Fruit fly (Drosophila melanogaster): ENCODE results near the gene RpS27.
A peak's percentile ranks its signal among the peaks of the same experiment; 100 is the strongest.

The RpS27 gene

DNA sequence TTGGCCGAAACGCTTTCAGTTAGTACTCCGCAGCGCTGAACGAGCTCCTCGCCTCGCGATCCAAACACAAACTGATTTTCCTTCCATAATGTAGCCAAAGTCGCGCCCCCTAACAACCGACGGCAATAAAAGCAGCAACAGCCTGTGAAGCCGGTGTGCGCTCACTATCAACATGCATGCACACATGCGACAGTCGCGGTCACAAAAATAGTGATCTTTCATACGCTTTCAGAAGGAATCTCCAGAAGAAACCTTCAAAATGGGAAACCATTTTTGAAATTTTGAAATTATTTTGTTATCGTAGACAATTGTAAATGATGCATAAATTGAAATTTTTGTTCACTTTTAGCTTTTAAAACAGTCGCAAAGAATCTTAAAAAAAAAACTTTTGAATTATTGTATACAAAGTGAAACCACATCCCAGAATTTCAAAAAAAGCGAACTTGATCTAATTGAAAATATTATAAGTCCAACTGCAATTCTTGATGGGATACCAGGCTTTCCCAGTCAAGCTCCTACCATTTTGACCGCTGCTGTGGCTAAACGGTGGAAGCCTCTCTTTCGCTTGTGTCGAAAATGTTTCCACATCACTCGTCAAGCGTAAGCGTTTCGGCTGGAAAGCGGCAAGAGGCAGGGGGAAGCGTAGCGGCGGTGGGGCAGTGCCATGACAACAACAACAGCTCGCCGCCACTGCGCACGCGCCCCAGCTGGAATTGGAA, 14.9 kb downstream of the RpS27 start, which contains the start of gene Cad96Cb (continued):
- peak; percentile 9 for TF ChIP-seq YL-1 (GFP tag; optimal IDR thresholded peaks at IDR 0.05)
- 0 out of 2 replicates have a peak, but pooled peaks have one; percentile 10 for TF ChIP-seq chm (GFP tag; IDR thresholded peaks at IDR 0.05)
- peak; percentile 48 for TF ChIP-seq scrt (GFP tag; optimal IDR thresholded peaks at IDR 0.05)
- peak; percentile 38; the same call in 1 of the 2 replicates for TF ChIP-seq ranshi (GFP tag; IDR thresholded peaks at IDR 0.05)
- TF ChIP-seq Oli (tag; optimal IDR thresholded peaks at IDR 0.05), result peak; percentile 90
- no peak for TF ChIP-seq sc (optimal IDR thresholded peaks at IDR 0.05)
- TF ChIP-seq sc (GFP tag; optimal IDR thresholded peaks at IDR 0.05), result peak; percentile 87
- TF ChIP-seq Neu2 (GFP tag; optimal IDR thresholded peaks at IDR 0.05; ENCODE audit: borderline replicate concordance), result no peak
- no peak for TF ChIP-seq CG4730 (GFP tag; IDR thresholded peaks at IDR 0.05)
- TF ChIP-seq CG17359 (tag; optimal IDR thresholded peaks at IDR 0.05), result peak; percentile 83
- TF ChIP-seq kni (GFP tag; optimal IDR thresholded peaks at IDR 0.05), result peak; percentile 53
- TF ChIP-seq ci (GFP tag; IDR thresholded peaks at IDR 0.05), result peak; percentile 63; the same call in 2 of the 3 replicates
- TF ChIP-seq D19B (GFP tag; optimal IDR thresholded peaks at IDR 0.05), result peak; percentile 31
- peak; percentile 41 for TF ChIP-seq ssp (GFP tag; IDR thresholded peaks at IDR 0.05)
- peak in 1 of 3 experiments; percentile 94 for TF ChIP-seq lola (GFP tag; optimal IDR thresholded peaks at IDR 0.05)
- peak; percentile 63 for TF ChIP-seq CG6765 (GFP tag; optimal IDR thresholded peaks at IDR 0.05)
- peak; percentile 85 for TF ChIP-seq CG8388 (GFP tag; optimal IDR thresholded peaks at IDR 0.05)
- TF ChIP-seq tap (tag; optimal IDR thresholded peaks at IDR 0.05), result no peak
- peak; percentile 90 for TF ChIP-seq CG6254 (GFP tag; optimal IDR thresholded peaks at IDR 0.05)
- TF ChIP-seq pb (GFP tag; optimal IDR thresholded peaks at IDR 0.05), result peak; percentile 78
- peak; percentile 0 for TF ChIP-seq zfh2 (GFP tag; optimal IDR thresholded peaks at IDR 0.05)
- no peak for TF ChIP-seq nau (GFP tag; optimal IDR thresholded peaks at IDR 0.05)
- TF ChIP-seq ATbp (GFP tag; optimal IDR thresholded peaks at IDR 0.05), result peak; percentile 86
- TF ChIP-seq CG14965 (GFP tag; optimal IDR thresholded peaks at IDR 0.05; ENCODE audit: borderline replicate concordance), result peak; percentile 40
- TF ChIP-seq lov (optimal IDR thresholded peaks at IDR 0.05), result no peak
- TF ChIP-seq lov (GFP tag; IDR thresholded peaks at IDR 0.05), result no peak
- TF ChIP-seq hb (GFP tag; IDR thresholded peaks at IDR 0.05; ENCODE audit: partially characterized antibody), result no peak
- peak; percentile 28 for TF ChIP-seq CG3838 (GFP tag; optimal IDR thresholded peaks at IDR 0.05)
- peak; percentile 83 for TF ChIP-seq Chrac-16 (GFP tag; optimal IDR thresholded peaks at IDR 0.05)
- no peak for TF ChIP-seq CG16779 (GFP tag; IDR thresholded peaks at IDR 0.05)
- peak; percentile 78; the same call in 1 of the 2 replicates for TF ChIP-seq Drgx (GFP tag; IDR thresholded peaks at IDR 0.05)
- TF ChIP-seq Ada2b (GFP tag; IDR thresholded peaks at IDR 0.05), result no peak
- peak; percentile 35 for TF ChIP-seq wek (GFP tag; optimal IDR thresholded peaks at IDR 0.05)
- no peak for TF ChIP-seq CG11560 (tag; IDR thresholded peaks at IDR 0.05)
- no peak for TF ChIP-seq BEAF-32 (GFP tag; optimal IDR thresholded peaks at IDR 0.05)
- TF ChIP-seq CG18764 (GFP tag; optimal IDR thresholded peaks at IDR 0.05), result peak; percentile 76
- 0 out of 2 replicates have a peak, but pooled peaks have one; percentile 46 for TF ChIP-seq esg (GFP tag; conservative IDR thresholded peaks at IDR 0.05)
- no peak for TF ChIP-seq prd (optimal IDR thresholded peaks at IDR 0.05)
- peak; percentile 75 for TF ChIP-seq prd (GFP tag; IDR thresholded peaks at IDR 0.05)
- peak; percentile 84 for TF ChIP-seq CG10267 (tag; optimal IDR thresholded peaks at IDR 0.05)
- TF ChIP-seq CG10959 (GFP tag; IDR thresholded peaks at IDR 0.05), result peak; percentile 36
- TF ChIP-seq CG18599 (GFP tag; optimal IDR thresholded peaks at IDR 0.05), result peak; percentile 78
- TF ChIP-seq pzg (GFP tag; optimal IDR thresholded peaks at IDR 0.05), result no peak
- peak; percentile 62; the same call in 1 of the 2 replicates for TF ChIP-seq stc (GFP tag; IDR thresholded peaks at IDR 0.05)
- TF ChIP-seq z (GFP tag; IDR thresholded peaks at IDR 0.05), result no peak
- peak; percentile 58 for TF ChIP-seq Bdp1 (GFP tag; optimal IDR thresholded peaks at IDR 0.05)
- TF ChIP-seq CG12104 (GFP tag; optimal IDR thresholded peaks at IDR 0.05), result peak; percentile 86
- peak; percentile 71 to 81 for TF ChIP-seq Pdp1 (GFP tag; optimal IDR thresholded peaks at IDR 0.05)
- TF ChIP-seq ind (GFP tag; optimal IDR thresholded peaks at IDR 0.05), result peak; percentile 79

All from whole organism, embryonic.